Worm (Caenorhabditis elegans): ENCODE measurements around the gene ttx-1.

ce11 chrV:20094908-20095307, 30.9 kb upstream of the ttx-1 start, which contains the start of gene nlp-69:
- TF ChIP-seq elt-1 (tag; optimal IDR thresholded peaks at IDR 0.05), result no peak
- no peak for TF ChIP-seq nhr-237 (tag; optimal IDR thresholded peaks at IDR 0.05)
- TF ChIP-seq nhr-76 (tag; optimal IDR thresholded peaks at IDR 0.05), result no peak
- TF ChIP-seq nhr-67 (tag; optimal IDR thresholded peaks at IDR 0.05), result no peak

Measured in whole organism, L3 larva.